Fruit fly (Drosophila melanogaster) whole organism, adult: ENCODE measurements around the gene CG31627.
A peak's percentile ranks its signal among the peaks of the same experiment; 100 is the strongest.

Experiments used
- CG5204 ChIP-seq: fragments of 200-800 bp; sonication (Bioruptor generic); optimal IDR thresholded peaks from 2 replicates; lab custom pipeline; 2016; ENCODE audit warnings: missing biosample characterization, missing genetic modification characterization
- CG7101 ChIP-seq: fragments of 200-800 bp; sonication (Bioruptor generic); optimal IDR thresholded peaks from 2 replicates; lab custom pipeline; 2018; ENCODE audit warnings: missing biosample characterization, mild to moderate bottlenecking, missing genetic modification characterization, moderate library complexity
- Clk ChIP-seq: fragments of 200-800 bp; sonication (Bioruptor generic); optimal IDR thresholded peaks from 2 replicates; lab custom pipeline; 2017; ENCODE audit warnings: missing biosample characterization, missing genetic modification characterization
- Hr96 ChIP-seq: fragments of 200-800 bp; sonication (Bioruptor generic); optimal IDR thresholded peaks from 2 replicates; lab custom pipeline; 2016; ENCODE audit warnings: missing biosample characterization, missing genetic modification characterization
- cic ChIP-seq: fragments of 200-800 bp; sonication (Bioruptor generic); optimal IDR thresholded peaks from 2 replicates; lab custom pipeline; 2017; ENCODE audit warnings: missing biosample characterization, mild to moderate bottlenecking, missing genetic modification characterization, moderate library complexity
- cnc ChIP-seq, 2 experiments: fragments of >200 bp; optimal IDR thresholded peaks; 2 replicates each; lab custom pipeline; 2017
- kay ChIP-seq: fragments of 200-800 bp; sonication (Bioruptor generic); peaks from one replicate; lab custom pipeline; 2016; ENCODE audit warnings: missing biosample characterization, missing genetic modification characterization, borderline replicate concordance
- toe ChIP-seq: fragments of 200-800 bp; sonication (Bioruptor generic); optimal IDR thresholded peaks from 2 replicates; lab custom pipeline; 2016; ENCODE audit warnings: missing biosample characterization, missing genetic modification characterization

dm6 chr2L:21178436-21179216, 5.6 kb downstream of the CG31627 start:
- TF ChIP-seq Clk, result no peak
- peak; percentile 42 for TF ChIP-seq cic (GFP tag; lab: Kevin White, UChicago)
- no peak for TF ChIP-seq CG7101
- TF ChIP-seq CG5204 (GFP tag; lab: Kevin White, UChicago), result no peak
- no peak for TF ChIP-seq Hr96 (GFP tag; lab: Kevin White, UChicago)
- TF ChIP-seq toe (GFP tag; lab: Kevin White, UChicago), result no peak
- no peak for TF ChIP-seq kay
- no peak for TF ChIP-seq cnc (optimal IDR thresholded peaks at IDR 0.05; lab: Kevin White, UChicago)
